Fruit fly (Drosophila melanogaster) whole organism, embryonic: ENCODE measurements around the gene CG31717.
A peak's percentile ranks its signal among the peaks of the same experiment; 100 is the strongest.

Experiments used
- Asciz ChIP-seq: fragments of 200-800 bp; sonication (Bioruptor generic); optimal IDR thresholded peaks from 2 replicates; lab custom pipeline; 2017; ENCODE audit warnings: missing biosample characterization, mild to moderate bottlenecking, missing genetic modification characterization, missing genetic modification reagents
- Atf6 ChIP-seq: fragments of 200-800 bp; sonication (Bioruptor generic); IDR thresholded peaks from 2 replicates; pipeline ENCODE4 v1.3.6; 2022; ENCODE audit warnings: missing biosample characterization, missing genetic modification characterization
- Bdp1 ChIP-seq: fragments of 200-800 bp; sonication (Bioruptor generic); optimal IDR thresholded peaks from 3 replicates; lab custom pipeline; 2016; ENCODE audit warnings: missing biosample characterization, missing genetic modification characterization
- CG10366 ChIP-seq: fragments of 200-800 bp; sonication (Bioruptor generic); IDR thresholded peaks from 2 replicates; pipeline ENCODE4 v1.3.6; 2022; ENCODE audit warnings: missing biosample characterization, missing genetic modification characterization
- CG10543 ChIP-seq: fragments of 200-800 bp; sonication (Bioruptor generic); optimal IDR thresholded peaks from 3 replicates; lab custom pipeline; 2017; ENCODE audit warnings: missing biosample characterization, mild to moderate bottlenecking, missing genetic modification characterization, moderate library complexity
- CG11695 ChIP-seq: fragments of 200-800 bp; sonication (Bioruptor generic); IDR thresholded peaks from 3 replicates; pipeline ENCODE4 v1.3.6; 2022; ENCODE audit warnings: missing biosample characterization, missing genetic modification characterization
- CG11723 ChIP-seq: fragments of 200-800 bp; sonication (Bioruptor generic); optimal IDR thresholded peaks from 2 replicates; lab custom pipeline; 2017; ENCODE audit warnings: missing biosample characterization, mild to moderate bottlenecking, missing genetic modification characterization
- CG12219 ChIP-seq: fragments of 200-800 bp; sonication (Bioruptor generic); optimal IDR thresholded peaks from 3 replicates; lab custom pipeline; 2018; ENCODE audit warnings: missing biosample characterization, mild to moderate bottlenecking, missing genetic modification characterization
- CG12299 ChIP-seq: fragments of 200-800 bp; sonication (Bioruptor generic); optimal IDR thresholded peaks from 2 replicates; lab custom pipeline; 2018; ENCODE audit warnings: missing biosample characterization, mild to moderate bottlenecking, missing genetic modification characterization
- CG12659 ChIP-seq: fragments of 200-800 bp; sonication (Bioruptor generic); optimal IDR thresholded peaks from 3 replicates; lab custom pipeline; 2017; ENCODE audit warnings: mild to moderate bottlenecking, missing biosample characterization, missing genetic modification reagents, missing genetic modification characterization
- CG13424 ChIP-seq: fragments of 200-800 bp; sonication (Bioruptor generic); optimal IDR thresholded peaks from 2 replicates; lab custom pipeline; 2019; ENCODE audit warnings: missing biosample characterization, mild to moderate bottlenecking, missing genetic modification characterization, moderate library complexity
- CG14441 ChIP-seq: fragments of 200-800 bp; sonication (Bioruptor generic); IDR thresholded peaks from 2 replicates; pipeline ENCODE4 v1.3.6; 2022; ENCODE audit warnings: missing biosample characterization, missing genetic modification characterization
- CG15514 ChIP-seq: fragments of 200-800 bp; sonication (Bioruptor generic); optimal IDR thresholded peaks from 3 replicates; lab custom pipeline; 2017; ENCODE audit warnings: missing biosample characterization, missing genetic modification characterization, mild to moderate bottlenecking, moderate library complexity, missing genetic modification reagents
- CG1603 ChIP-seq: fragments of 200-800 bp; sonication (Bioruptor generic); optimal IDR thresholded peaks from 2 replicates; lab custom pipeline; 2019; ENCODE audit warnings: missing biosample characterization, mild to moderate bottlenecking, missing genetic modification characterization, moderate library complexity
- CG17328 ChIP-seq: fragments of 200-800 bp; sonication (Bioruptor generic); IDR thresholded peaks from 2 replicates; pipeline ENCODE4 v1.3.6; 2022; ENCODE audit warnings: missing biosample characterization, missing genetic modification characterization
- CG17802 ChIP-seq: fragments of 200-800 bp; sonication (Bioruptor generic); optimal IDR thresholded peaks from 2 replicates; lab custom pipeline; 2018; ENCODE audit warnings: missing biosample characterization, mild to moderate bottlenecking, missing genetic modification characterization, moderate library complexity
- CG3281 ChIP-seq: fragments of 200-800 bp; sonication (Bioruptor generic); optimal IDR thresholded peaks from 3 replicates; lab custom pipeline; 2017; ENCODE audit warnings: missing biosample characterization, mild to moderate bottlenecking, missing genetic modification characterization
- CG5953 ChIP-seq: fragments of 200-800 bp; sonication (Bioruptor generic); IDR thresholded peaks from 2 replicates; pipeline ENCODE4 v1.3.6; 2022; ENCODE audit warnings: missing biosample characterization, missing genetic modification characterization
- CG6765 ChIP-seq: fragments of 200-800 bp; sonication (Bioruptor generic); optimal IDR thresholded peaks from 3 replicates; lab custom pipeline; 2017; ENCODE audit warnings: missing biosample characterization, mild to moderate bottlenecking, missing genetic modification characterization
- CG7987 ChIP-seq: fragments of 200-800 bp; sonication (Bioruptor generic); optimal IDR thresholded peaks from 2 replicates; lab custom pipeline; 2018; ENCODE audit warnings: missing biosample characterization, mild to moderate bottlenecking, missing genetic modification characterization, moderate library complexity
- CG8290 ChIP-seq, 3 experiments: fragments of 200-800 bp; sonication (Bioruptor generic); optimal IDR thresholded peaks; 2 replicates each; lab custom pipeline; 2016 to 2019; ENCODE audit warnings: missing biosample characterization in 3 of 3, missing genetic modification characterization in 3 of 3, mild to moderate bottlenecking in 2 of 3, moderate library complexity in 1 of 3
- CG9215 ChIP-seq: fragments of 200-800 bp; sonication (Bioruptor generic); IDR thresholded peaks from 2 replicates; pipeline ENCODE4 v1.3.6; 2022; ENCODE audit warnings: missing biosample characterization, missing genetic modification characterization
- Dbx ChIP-seq: fragments of 200-800 bp; sonication (Bioruptor generic); IDR thresholded peaks from 3 replicates; pipeline ENCODE4 v1.3.6; 2022; ENCODE audit warnings: missing biosample characterization, missing genetic modification characterization
- E2f2 ChIP-seq: fragments of 200-800 bp; sonication (Bioruptor generic); IDR thresholded peaks from 2 replicates; pipeline ENCODE4 v1.3.6; 2022; ENCODE audit warnings: missing biosample characterization, missing genetic modification characterization
- Fer1 ChIP-seq: fragments of 200-800 bp; sonication (Bioruptor generic); optimal IDR thresholded peaks from 2 replicates; lab custom pipeline; 2017; ENCODE audit warnings: missing biosample characterization, mild to moderate bottlenecking, missing genetic modification characterization
- HHEX ChIP-seq: fragments of 200-800 bp; sonication (Bioruptor generic); optimal IDR thresholded peaks from 3 replicates; lab custom pipeline; 2017; ENCODE audit warnings: missing biosample characterization, mild to moderate bottlenecking, missing genetic modification characterization, missing genetic modification reagents
- HLH4C ChIP-seq: fragments of 200-800 bp; sonication (Bioruptor generic); IDR thresholded peaks from 3 replicates; pipeline ENCODE4 v1.3.6; 2022; ENCODE audit warnings: missing biosample characterization, missing genetic modification characterization; ENCODE audit not compliant: partially characterized antibody
- Kr ChIP-seq: fragments of 200-800 bp; sonication (Bioruptor generic); optimal IDR thresholded peaks from 2 replicates; lab custom pipeline; 2017; ENCODE audit warnings: missing biosample characterization, mild to moderate bottlenecking, missing genetic modification characterization
- MBD-R2 ChIP-seq: fragments of 200-800 bp; sonication (Bioruptor generic); IDR thresholded peaks from 2 replicates; pipeline ENCODE4 v1.3.6; 2022; ENCODE audit warnings: missing biosample characterization, missing genetic modification characterization
- Med ChIP-seq: fragments of 200-800 bp; sonication (Bioruptor generic); peaks from one replicate; lab custom pipeline; 2016; ENCODE audit warnings: missing biosample characterization, missing genetic modification characterization, mild to moderate bottlenecking, inconsistent platforms, moderate library complexity
- Meics ChIP-seq: fragments of 200-800 bp; sonication (Bioruptor generic); optimal IDR thresholded peaks from 2 replicates; lab custom pipeline; 2017; ENCODE audit warnings: missing biosample characterization, mild to moderate bottlenecking, missing genetic modification characterization
- NC2α ChIP-seq: fragments of 200-800 bp; sonication (Bioruptor generic); optimal IDR thresholded peaks from 2 replicates; lab custom pipeline; 2016; ENCODE audit warnings: missing biosample characterization, missing genetic modification characterization
- Pdp1 ChIP-seq, 2 experiments: fragments of 200-800 bp; sonication (Bioruptor generic); optimal IDR thresholded peaks; 3 replicates each; lab custom pipeline; 2016; ENCODE audit warnings: missing biosample characterization in 2 of 2, missing genetic modification characterization in 2 of 2, mild to moderate bottlenecking in 1 of 2, moderate library complexity in 1 of 2
- Sox100B ChIP-seq: fragments of 200-800 bp; sonication (Bioruptor generic); optimal IDR thresholded peaks from 3 replicates; lab custom pipeline; 2018; ENCODE audit warnings: missing biosample characterization, mild to moderate bottlenecking, missing genetic modification characterization
- Xrp1 ChIP-seq: fragments of 200-800 bp; sonication (Bioruptor generic); IDR thresholded peaks from 2 replicates; pipeline ENCODE4 v1.3.6; 2022; ENCODE audit warnings: missing biosample characterization, missing genetic modification characterization
- crc ChIP-seq: fragments of 200-800 bp; sonication (Bioruptor generic); optimal IDR thresholded peaks from 2 replicates; lab custom pipeline; 2016; ENCODE audit warnings: missing biosample characterization, missing genetic modification characterization
- eve ChIP-seq, 2 experiments: fragments of >200 bp; optimal IDR thresholded peaks; 2 replicates each; lab custom pipeline; 2017; ENCODE audit warnings: missing biosample characterization in 2 of 2, missing genetic modification characterization in 2 of 2
- gcm ChIP-seq: fragments of 200-800 bp; sonication (Bioruptor generic); optimal IDR thresholded peaks from 2 replicates; lab custom pipeline; 2019; ENCODE audit warnings: missing biosample characterization, mild to moderate bottlenecking, missing genetic modification characterization, moderate library complexity
- gem ChIP-seq: fragments of 200-800 bp; sonication (Bioruptor generic); optimal IDR thresholded peaks from 2 replicates; lab custom pipeline; 2019; ENCODE audit warnings: missing biosample characterization, mild to moderate bottlenecking, missing genetic modification characterization, moderate library complexity
- grn ChIP-seq: fragments of 200-800 bp; sonication (Bioruptor generic); optimal IDR thresholded peaks from 3 replicates; lab custom pipeline; 2017; ENCODE audit warnings: missing biosample characterization, missing genetic modification characterization
- inv ChIP-seq: fragments of 200-800 bp; sonication (Bioruptor generic); IDR thresholded peaks from 2 replicates; pipeline ENCODE4 v1.3.6; 2022; ENCODE audit warnings: missing biosample characterization, missing genetic modification characterization; ENCODE audit not compliant: partially characterized antibody
- mirr ChIP-seq: fragments of 200-800 bp; sonication (Bioruptor generic); optimal IDR thresholded peaks from 3 replicates; lab custom pipeline; 2018; ENCODE audit warnings: missing biosample characterization, mild to moderate bottlenecking, missing genetic modification characterization
- salm ChIP-seq: fragments of 200-800 bp; sonication (Bioruptor generic); optimal IDR thresholded peaks from 2 replicates; lab custom pipeline; 2018; ENCODE audit warnings: missing biosample characterization, mild to moderate bottlenecking, missing genetic modification characterization
- sd ChIP-seq: fragments of 200-800 bp; sonication (Bioruptor generic); optimal IDR thresholded peaks from 3 replicates; lab custom pipeline; 2018; ENCODE audit warnings: missing biosample characterization, mild to moderate bottlenecking, missing genetic modification characterization, moderate library complexity
- sens ChIP-seq: fragments of 200-800 bp; sonication (Bioruptor generic); peaks from one replicate; lab custom pipeline; 2016; ENCODE audit warnings: missing biosample characterization, missing genetic modification characterization
- sug ChIP-seq: fragments of 200-800 bp; optimal IDR thresholded peaks from 2 replicates; lab custom pipeline; 2019; ENCODE audit warnings: missing biosample characterization, mild to moderate bottlenecking, missing genetic modification characterization, moderate library complexity
- vnd ChIP-seq: fragments of 200-800 bp; sonication (Bioruptor generic); IDR thresholded peaks from 3 replicates; pipeline ENCODE4 v1.3.6; 2022; ENCODE audit warnings: missing biosample characterization, missing genetic modification characterization; ENCODE audit not compliant: partially characterized antibody
- wek ChIP-seq: fragments of 200-800 bp; sonication (Bioruptor generic); optimal IDR thresholded peaks from 3 replicates; lab custom pipeline; 2018; ENCODE audit warnings: missing biosample characterization, mild to moderate bottlenecking, missing genetic modification characterization, moderate library complexity

Gene CG31717

dm6 chr2L:10237725-10238446 lies 12.7 kb upstream of the CG31717 start, which contains the start of gene mthl15:
TSS of gene mthl15 (minus strand) at chr2L:10238317.
- TF ChIP-seq CG11695 (GFP tag; lab: Robert Waterston, UW) (peak; percentile 28; the same call in 1 of the 3 replicates), Pdp1 (GFP tag; optimal IDR thresholded peaks at IDR 0.05; lab: Kevin White, UChicago) (peak in 1 of 2 experiments; percentile 75), CG12219 (GFP tag; lab: Kevin White, UChicago) (peak; percentile 31), Asciz (GFP tag; lab: Kevin White, UChicago) (peak; percentile 5), Med (GFP tag; lab: Kevin White, UChicago) (peak; percentile 73), Dbx (GFP tag; lab: Robert Waterston, UW) (no peak), CG7987 (peak; percentile 33), eve (GFP tag; optimal IDR thresholded peaks at IDR 0.05; lab: Kevin White, UChicago) (peak in 1 of 2 experiments; percentile 62), crc (GFP tag; lab: Kevin White, UChicago) (peak; percentile 6), wek (GFP tag; lab: Kevin White, UChicago) (peak; percentile 48), mirr (GFP tag; lab: Kevin White, UChicago) (peak; percentile 95), E2f2 (GFP tag; lab: Robert Waterston, UW) (peak; percentile 21; the same call in 1 of the 2 replicates), CG9215 (GFP tag; lab: Robert Waterston, UW) (no peak), HHEX (GFP tag; lab: Kevin White, UChicago) (no peak), salm (tag; lab: Kevin White, UChicago) (peak; percentile 29), CG17802 (tag; lab: Kevin White, UChicago) (peak; percentile 20), CG15514 (GFP tag; lab: Kevin White, UChicago) (no peak), CG12659 (GFP tag; lab: Kevin White, UChicago) (peak; percentile 38), grn (peak; percentile 28), MBD-R2 (GFP tag; lab: Robert Waterston, UW) (no peak), CG14441 (GFP tag; lab: Robert Waterston, UW) (no peak), sd (tag; lab: Kevin White, UChicago) (peak; percentile 52), gcm (GFP tag; lab: Kevin White, UChicago) (peak; percentile 21), Fer1 (peak; percentile 19), inv (GFP tag; lab: Robert Waterston, UW) (no peak), Xrp1 (no peak), sug (tag; lab: Kevin White, UChicago) (peak; percentile 94), vnd (GFP tag; lab: Robert Waterston, UW) (no peak), CG11723 (GFP tag; lab: Kevin White, UChicago) (peak; percentile 19), NC2α (GFP tag; lab: Kevin White, UChicago) (peak; percentile 22), Meics (GFP tag; lab: Kevin White, UChicago) (peak; percentile 87), sens (GFP tag; lab: Kevin White, UChicago) (peak; percentile 64), CG10366 (GFP tag; lab: Robert Waterston, UW) (no peak), CG17328 (GFP tag; lab: Robert Waterston, UW) (0 out of 2 replicates have a peak, but pooled peaks have one; percentile 29), Sox100B (GFP tag; lab: Kevin White, UChicago) (peak; percentile 10), gem (tag; lab: Kevin White, UChicago) (no peak), Bdp1 (GFP tag; lab: Kevin White, UChicago) (no peak), CG3281 (GFP tag; lab: Kevin White, UChicago) (peak; percentile 1), CG5953 (GFP tag; lab: Robert Waterston, UW) (no peak), Atf6 (peak; percentile 41; the same call in 1 of the 2 replicates), CG13424 (tag; lab: Kevin White, UChicago) (peak; percentile 9), CG1603 (tag; lab: Kevin White, UChicago) (peak; percentile 63), Kr (peak; percentile 0), CG8290 (GFP tag; optimal IDR thresholded peaks at IDR 0.05; lab: Kevin White, UChicago) (no peak), CG8290 (tag; optimal IDR thresholded peaks at IDR 0.05; lab: Kevin White, UChicago) (peak in 1 of 2 experiments; percentile 44), HLH4C (GFP tag; lab: Robert Waterston, UW) (0 out of 3 replicates have a peak, but pooled peaks have one; percentile 39), CG12299 (peak; percentile 5), CG6765 (GFP tag; lab: Kevin White, UChicago) (peak; percentile 34), CG10543 (GFP tag; lab: Kevin White, UChicago) (no peak)
